Fruit fly (Drosophila melanogaster) whole organism, embryonic: Measurements from ENCODE around the gene CatB.
A peak's percentile ranks its signal among the peaks of the same experiment; 100 is the strongest.

Experiments
- B-H2 ChIP-seq: fragments of 200-800 bp; sonication (Bioruptor generic); optimal IDR thresholded peaks from 2 replicates; lab custom pipeline; 2018; ENCODE audit warnings: missing biosample characterization, mild to moderate bottlenecking, missing genetic modification characterization
- Bteb2 ChIP-seq: fragments of 200-800 bp; sonication (Bioruptor generic); optimal IDR thresholded peaks from 2 replicates; lab custom pipeline; 2016; ENCODE audit warnings: missing biosample characterization, missing genetic modification characterization
- CG10274 ChIP-seq: fragments of 200-800 bp; sonication (Bioruptor generic); optimal IDR thresholded peaks from 3 replicates; lab custom pipeline; 2017; ENCODE audit warnings: missing biosample characterization, mild to moderate bottlenecking, missing genetic modification characterization
- CG12219 ChIP-seq: fragments of 200-800 bp; sonication (Bioruptor generic); optimal IDR thresholded peaks from 3 replicates; lab custom pipeline; 2018; ENCODE audit warnings: missing biosample characterization, mild to moderate bottlenecking, missing genetic modification characterization
- CG12391 ChIP-seq: fragments of 200-800 bp; sonication (Bioruptor generic); optimal IDR thresholded peaks from 3 replicates; lab custom pipeline; 2018; ENCODE audit warnings: missing biosample characterization, mild to moderate bottlenecking, missing genetic modification characterization, moderate library complexity
- CG13287 ChIP-seq: fragments of 200-800 bp; sonication (Bioruptor generic); IDR thresholded peaks from 2 replicates; pipeline ENCODE4 v1.3.6; 2022; ENCODE audit warnings: missing biosample characterization, missing genetic modification characterization; ENCODE audit not compliant: partially characterized antibody
- CG17328 ChIP-seq: fragments of 200-800 bp; sonication (Bioruptor generic); IDR thresholded peaks from 2 replicates; pipeline ENCODE4 v1.3.6; 2022; ENCODE audit warnings: missing biosample characterization, missing genetic modification characterization
- CG1832 ChIP-seq: fragments of 200-800 bp; sonication (Bioruptor generic); optimal IDR thresholded peaks from 2 replicates; lab custom pipeline; 2017; ENCODE audit warnings: missing biosample characterization, mild to moderate bottlenecking, missing genetic modification characterization, inconsistent platforms
- CG2199 ChIP-seq: fragments of 200-800 bp; sonication (Bioruptor generic); IDR thresholded peaks from 3 replicates; pipeline ENCODE4 v1.3.6; 2022; ENCODE audit warnings: missing biosample characterization, missing genetic modification characterization
- CG30020 ChIP-seq: fragments of 200-800 bp; optimal IDR thresholded peaks from 2 replicates; lab custom pipeline; 2019; ENCODE audit warnings: missing biosample characterization, mild to moderate bottlenecking, missing genetic modification characterization, moderate library complexity
- CG34422 ChIP-seq: fragments of 200-800 bp; sonication (Bioruptor generic); IDR thresholded peaks from 3 replicates; pipeline ENCODE4 v1.3.6; 2022; ENCODE audit warnings: missing biosample characterization, missing genetic modification characterization
- CG3838 ChIP-seq: fragments of 200-800 bp; sonication (Bioruptor generic); optimal IDR thresholded peaks from 3 replicates; lab custom pipeline; 2016; ENCODE audit warnings: missing biosample characterization, missing genetic modification characterization
- CG3847 ChIP-seq: fragments of 200-800 bp; sonication (Bioruptor generic); IDR thresholded peaks from 2 replicates; pipeline ENCODE4 v1.3.6; 2022; ENCODE audit warnings: missing biosample characterization, missing genetic modification characterization
- CG4404 ChIP-seq: fragments of 200-800 bp; sonication (Bioruptor generic); IDR thresholded peaks from 2 replicates; pipeline ENCODE4 v1.3.6; 2022; ENCODE audit warnings: missing biosample characterization, missing genetic modification characterization
- CG4820 ChIP-seq: fragments of 200-800 bp; sonication (Bioruptor generic); optimal IDR thresholded peaks from 3 replicates; lab custom pipeline; 2016; ENCODE audit warnings: missing biosample characterization, missing genetic modification characterization
- CG6175 ChIP-seq: fragments of 200-800 bp; sonication (Bioruptor generic); IDR thresholded peaks from 3 replicates; pipeline ENCODE4 v1.3.6; 2022; ENCODE audit warnings: missing biosample characterization, missing genetic modification characterization
- CG7786 ChIP-seq: fragments of 200-800 bp; sonication (Bioruptor generic); optimal IDR thresholded peaks from 2 replicates; lab custom pipeline; 2016; ENCODE audit warnings: missing biosample characterization, missing genetic modification characterization
- CG8290 ChIP-seq, 3 experiments: fragments of 200-800 bp; sonication (Bioruptor generic); optimal IDR thresholded peaks; 2 replicates each; lab custom pipeline; 2016 to 2019; ENCODE audit warnings: missing biosample characterization in 3 of 3, missing genetic modification characterization in 3 of 3, mild to moderate bottlenecking in 2 of 3, moderate library complexity in 1 of 3
- Deaf1 ChIP-seq: fragments of 200-800 bp; optimal IDR thresholded peaks from 3 replicates; lab custom pipeline; 2019; ENCODE audit warnings: missing biosample characterization, mild to moderate bottlenecking, missing genetic modification characterization, moderate library complexity
- Dref ChIP-seq: fragments of 200-800 bp; sonication (Bioruptor generic); IDR thresholded peaks from 2 replicates; pipeline ENCODE4 v1.3.6; 2022; ENCODE audit warnings: missing biosample characterization, missing genetic modification characterization
- Fer1 ChIP-seq: fragments of 200-800 bp; sonication (Bioruptor generic); optimal IDR thresholded peaks from 2 replicates; lab custom pipeline; 2017; ENCODE audit warnings: missing biosample characterization, mild to moderate bottlenecking, missing genetic modification characterization
- HHEX ChIP-seq: fragments of 200-800 bp; sonication (Bioruptor generic); optimal IDR thresholded peaks from 3 replicates; lab custom pipeline; 2017; ENCODE audit warnings: missing biosample characterization, mild to moderate bottlenecking, missing genetic modification characterization, missing genetic modification reagents
- Hr51 ChIP-seq, 2 experiments: fragments of 200-800 bp; sonication (Bioruptor generic); optimal IDR thresholded peaks; 2 replicates in 1 of 2; 3 replicates in 1 of 2; lab custom pipeline; 2016 to 2018; ENCODE audit warnings: missing biosample characterization in 2 of 2, missing genetic modification characterization in 2 of 2, mild to moderate bottlenecking in 1 of 2, moderate library complexity in 1 of 2
- Hsf ChIP-seq: fragments of 200-800 bp; sonication (Bioruptor generic); optimal IDR thresholded peaks from 3 replicates; lab custom pipeline; 2016; ENCODE audit warnings: missing biosample characterization, missing genetic modification characterization
- Lim3 ChIP-seq: fragments of 200-800 bp; sonication (Bioruptor generic); IDR thresholded peaks from 2 replicates; pipeline ENCODE4 v1.3.6; 2022; ENCODE audit warnings: missing biosample characterization, missing genetic modification characterization
- MESR4 ChIP-seq: fragments of 200-800 bp; sonication (Bioruptor generic); optimal IDR thresholded peaks from 2 replicates; lab custom pipeline; 2018; ENCODE audit warnings: missing biosample characterization, mild to moderate bottlenecking, missing genetic modification characterization, moderate library complexity
- Myb ChIP-seq: fragments of 200-800 bp; sonication (Bioruptor generic); optimal IDR thresholded peaks from 2 replicates; lab custom pipeline; 2016; ENCODE audit warnings: missing biosample characterization, missing genetic modification characterization
- NC2α ChIP-seq: fragments of 200-800 bp; sonication (Bioruptor generic); optimal IDR thresholded peaks from 2 replicates; lab custom pipeline; 2016; ENCODE audit warnings: missing biosample characterization, missing genetic modification characterization
- Nf-YB ChIP-seq: fragments of 200-800 bp; sonication (Bioruptor generic); optimal IDR thresholded peaks from 3 replicates; lab custom pipeline; 2019; ENCODE audit warnings: missing biosample characterization, mild to moderate bottlenecking, missing genetic modification characterization, moderate library complexity
- NfI ChIP-seq: fragments of 200-800 bp; sonication (Bioruptor generic); optimal IDR thresholded peaks from 3 replicates; lab custom pipeline; 2018; ENCODE audit warnings: missing biosample characterization, mild to moderate bottlenecking, missing genetic modification characterization, moderate library complexity
- Ravus ChIP-seq: fragments of 200-800 bp; sonication (Bioruptor generic); IDR thresholded peaks from 2 replicates; pipeline ENCODE4 v1.3.6; 2022; ENCODE audit warnings: missing biosample characterization, missing genetic modification characterization
- Rx ChIP-seq: fragments of 200-800 bp; sonication (Bioruptor generic); IDR thresholded peaks from 2 replicates; pipeline ENCODE4 v1.3.6; 2022; ENCODE audit warnings: missing biosample characterization, missing genetic modification characterization
- Xbp1 ChIP-seq: fragments of 200-800 bp; sonication (Bioruptor generic); optimal IDR thresholded peaks from 3 replicates; lab custom pipeline; 2016; ENCODE audit warnings: missing biosample characterization, mild to moderate bottlenecking, missing genetic modification characterization
- az2 ChIP-seq: fragments of 200-800 bp; sonication (Bioruptor generic); optimal IDR thresholded peaks from 3 replicates; lab custom pipeline; 2016; ENCODE audit warnings: missing biosample characterization, missing genetic modification characterization
- cg ChIP-seq: fragments of 200-800 bp; sonication (Bioruptor generic); optimal IDR thresholded peaks from 3 replicates; lab custom pipeline; 2019; ENCODE audit warnings: missing biosample characterization, mild to moderate bottlenecking, missing genetic modification characterization, moderate library complexity
- chn ChIP-seq: fragments of 200-800 bp; sonication (Bioruptor generic); optimal IDR thresholded peaks from 2 replicates; lab custom pipeline; 2016; ENCODE audit warnings: missing biosample characterization, missing genetic modification characterization
- dan ChIP-seq: fragments of 200-800 bp; sonication (Bioruptor generic); IDR thresholded peaks from 2 replicates; pipeline ENCODE4 v1.3.6; 2022; ENCODE audit warnings: missing biosample characterization, missing genetic modification characterization
- en ChIP-seq: fragments of 200-800 bp; sonication (Bioruptor generic); optimal IDR thresholded peaks from 2 replicates; lab custom pipeline; 2016; ENCODE audit warnings: missing biosample characterization, missing genetic modification characterization
- exex ChIP-seq: fragments of 200-800 bp; sonication (Bioruptor generic); optimal IDR thresholded peaks from 4 replicates; lab custom pipeline; 2018; ENCODE audit warnings: missing biosample characterization, mild to moderate bottlenecking, missing genetic modification characterization, moderate library complexity
- eyg ChIP-seq: fragments of 200-800 bp; sonication (Bioruptor generic); optimal IDR thresholded peaks from 3 replicates; lab custom pipeline; 2016; ENCODE audit warnings: missing biosample characterization, missing genetic modification characterization
- ftz-f1 ChIP-seq: fragments of 200-800 bp; sonication (Bioruptor generic); optimal IDR thresholded peaks from 2 replicates; lab custom pipeline; 2016; ENCODE audit warnings: missing biosample characterization, missing genetic modification characterization
- grau ChIP-seq: fragments of 200-800 bp; optimal IDR thresholded peaks from 3 replicates; lab custom pipeline; 2019; ENCODE audit warnings: missing biosample characterization, mild to moderate bottlenecking, missing genetic modification characterization, moderate library complexity
- hkb ChIP-seq, 2 experiments: fragments of 200-800 bp in 1 of 2; fragments of >200 bp in 1 of 2; sonication (Bioruptor generic) in 1 of 2; IDR thresholded peaks in 1 of 2; optimal IDR thresholded peaks in 1 of 2; 2 replicates each; pipeline versions ENCODE4 v1.3.6 to Lab custom; 2017 to 2022; ENCODE audit warnings: missing biosample characterization in 1 of 2, missing genetic modification characterization in 1 of 2
- jumu ChIP-seq: fragments of 200-800 bp; sonication (Bioruptor generic); optimal IDR thresholded peaks from 3 replicates; lab custom pipeline; 2016; ENCODE audit warnings: missing biosample characterization, missing genetic modification characterization
- phol ChIP-seq: fragments of 200-800 bp; sonication (Bioruptor generic); optimal IDR thresholded peaks from 3 replicates; lab custom pipeline; 2018; ENCODE audit warnings: missing biosample characterization, mild to moderate bottlenecking, missing genetic modification characterization, moderate library complexity
- psq ChIP-seq: fragments of 200-800 bp; sonication (Bioruptor generic); optimal IDR thresholded peaks from 2 replicates; lab custom pipeline; 2017; ENCODE audit warnings: missing biosample characterization, missing genetic modification characterization
- schlank ChIP-seq: fragments of 200-800 bp; sonication (Bioruptor generic); optimal IDR thresholded peaks from 2 replicates; lab custom pipeline; 2018; ENCODE audit warnings: missing biosample characterization, mild to moderate bottlenecking, missing genetic modification characterization
- sob ChIP-seq: fragments of 200-800 bp; sonication (Bioruptor generic); IDR thresholded peaks from 2 replicates; pipeline ENCODE4 v1.3.6; 2022; ENCODE audit warnings: missing biosample characterization, missing genetic modification characterization
- tup ChIP-seq: fragments of 200-800 bp; sonication (Bioruptor generic); optimal IDR thresholded peaks from 2 replicates; lab custom pipeline; 2016; ENCODE audit warnings: missing biosample characterization, mild to moderate bottlenecking, missing genetic modification characterization, moderate library complexity

Gene CatB

DNA sequence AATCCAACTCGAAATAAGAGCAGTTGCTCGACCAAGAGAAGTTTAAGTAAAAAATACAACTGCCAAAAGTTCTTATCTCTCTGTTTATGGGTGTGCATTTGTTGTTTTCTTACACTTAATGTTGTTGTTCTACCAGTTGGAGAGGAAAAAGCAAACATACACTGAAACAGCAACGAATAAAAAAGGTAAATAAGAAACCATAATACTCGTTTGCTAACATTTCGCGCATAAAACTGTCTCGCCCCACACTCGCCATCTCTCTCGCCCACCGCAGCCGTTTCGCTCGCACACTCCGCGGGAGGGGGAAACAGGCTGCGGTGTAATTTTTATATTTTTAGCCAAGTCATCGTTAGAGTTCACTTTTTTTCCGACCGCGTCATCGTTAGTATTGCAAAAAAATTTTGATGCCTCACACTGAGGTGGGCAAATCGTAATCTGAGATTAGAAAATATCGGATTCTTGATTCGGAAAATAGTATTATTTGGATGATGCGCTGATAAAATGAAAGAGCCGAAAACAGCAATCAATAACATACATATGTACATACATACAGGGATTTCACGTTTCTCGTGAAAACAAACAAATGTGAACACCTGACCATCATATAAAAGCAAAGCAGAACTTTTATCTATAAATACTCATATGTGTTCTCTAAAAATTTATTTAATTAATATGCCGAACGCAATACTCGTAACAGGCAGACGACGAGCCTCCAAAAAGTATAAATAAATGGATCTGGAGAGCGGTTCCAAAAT, 12.8 kb upstream of the CatB start (continued):
- TF ChIP-seq schlank (tag; lab: Kevin White, UChicago) (peak; percentile 70), hkb (optimal IDR thresholded peaks at IDR 0.05; lab: Kevin White, UChicago) (no peak), hkb (GFP tag; IDR thresholded peaks at IDR 0.05; lab: Robert Waterston, UW) (0 out of 2 replicates have a peak, but pooled peaks have one; percentile 15), cg (GFP tag; lab: Kevin White, UChicago) (no peak), exex (tag; lab: Kevin White, UChicago) (peak; percentile 44), Dref (GFP tag; lab: Robert Waterston, UW) (no peak), CG2199 (GFP tag; lab: Robert Waterston, UW) (no peak), eyg (GFP tag; lab: Kevin White, UChicago) (peak; percentile 22), CG7786 (peak; percentile 14), tup (no peak), HHEX (peak; percentile 29), MESR4 (no peak), en (GFP tag; lab: Kevin White, UChicago) (no peak), Rx (peak; percentile 19; the same call in 1 of the 2 replicates), phol (tag; lab: Kevin White, UChicago) (no peak), CG3838 (GFP tag; lab: Kevin White, UChicago) (no peak), Xbp1 (GFP tag; lab: Kevin White, UChicago) (no peak), chn (GFP tag; lab: Kevin White, UChicago) (no peak), sob (peak; percentile 86), dan (GFP tag; lab: Robert Waterston, UW) (no peak), CG6175 (GFP tag; lab: Robert Waterston, UW) (no peak), Nf-YB (GFP tag; lab: Kevin White, UChicago) (no peak), CG34422 (GFP tag; lab: Robert Waterston, UW) (no peak), CG1832 (GFP tag; lab: Kevin White, UChicago) (no peak), Fer1 (peak; percentile 29), ftz-f1 (GFP tag; lab: Kevin White, UChicago) (no peak), CG12391 (tag; lab: Kevin White, UChicago) (no peak), Hsf (no peak), Deaf1 (tag; lab: Kevin White, UChicago) (no peak), Bteb2 (no peak), jumu (GFP tag; lab: Kevin White, UChicago) (no peak), Myb (GFP tag; lab: Kevin White, UChicago) (peak; percentile 30), Hr51 (GFP tag; optimal IDR thresholded peaks at IDR 0.05; lab: Kevin White, UChicago) (no peak), CG4820 (GFP tag; lab: Kevin White, UChicago) (no peak), CG17328 (GFP tag; lab: Robert Waterston, UW) (no peak), CG4404 (GFP tag; lab: Robert Waterston, UW) (no peak), CG3847 (no peak), CG8290 (GFP tag; optimal IDR thresholded peaks at IDR 0.05; lab: Kevin White, UChicago) (no peak), CG8290 (tag; optimal IDR thresholded peaks at IDR 0.05; lab: Kevin White, UChicago) (peak in 1 of 2 experiments; percentile 37), CG12219 (GFP tag; lab: Kevin White, UChicago) (no peak), CG10274 (GFP tag; lab: Kevin White, UChicago) (peak; percentile 19), az2 (GFP tag; lab: Kevin White, UChicago) (no peak), psq (GFP tag; lab: Kevin White, UChicago) (no peak), NC2α (GFP tag; lab: Kevin White, UChicago) (no peak), grau (no peak), B-H2 (GFP tag; lab: Kevin White, UChicago) (peak; percentile 62), Lim3 (no peak), CG30020 (tag; lab: Kevin White, UChicago) (no peak), NfI (GFP tag; lab: Kevin White, UChicago) (no peak), Ravus (GFP tag; lab: Robert Waterston, UW) (no peak), CG13287 (GFP tag; lab: Robert Waterston, UW) (no peak)
